Fruit fly (Drosophila melanogaster): ENCODE data around the gene bchs.

bchs gene

DNA sequence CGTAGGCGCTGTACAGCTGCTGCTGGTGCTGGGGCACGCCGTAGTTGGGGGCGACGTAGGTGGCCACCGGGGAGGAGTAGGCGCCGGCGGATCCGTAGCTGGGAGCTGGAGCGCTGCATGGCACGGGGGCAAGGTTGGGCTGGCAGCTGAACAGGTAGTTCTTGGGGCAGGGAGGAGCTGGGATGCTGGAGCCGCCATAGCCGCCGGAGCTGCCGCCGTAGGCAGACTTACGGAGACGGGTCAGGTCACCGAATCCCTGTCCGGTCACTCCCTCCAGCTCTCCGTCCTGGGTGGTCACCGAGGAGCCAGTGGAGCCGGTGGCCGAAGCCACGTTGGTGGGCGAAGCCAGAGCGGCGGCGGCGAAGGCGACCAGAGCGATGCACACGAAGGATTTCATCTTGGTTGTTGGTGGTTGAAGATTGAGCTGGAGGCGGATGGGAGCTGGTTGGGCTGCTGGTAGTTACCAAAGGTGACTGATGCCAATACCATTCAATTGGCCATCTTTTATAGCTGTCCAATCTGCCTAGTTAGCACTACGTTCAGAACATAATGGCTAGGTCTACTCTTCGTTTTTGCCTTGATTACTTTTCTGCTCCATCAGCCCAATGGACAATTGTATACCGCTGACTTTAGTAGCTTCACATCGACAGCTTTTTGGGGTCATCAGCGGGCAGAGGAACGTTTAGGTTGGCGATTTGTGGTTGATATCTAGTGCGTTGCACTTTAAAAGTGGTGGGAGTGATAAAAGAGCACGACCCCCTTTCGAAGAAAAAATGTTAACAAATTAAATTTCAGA, 53.1 kb downstream of the bchs start, which contains the start of gene Vm26Aa:
Gene Vm26Aa (minus strand): TSS at position 478 of the 796 bp plus-strand sequence.
- TF ChIP-seq Meics (GFP tag; optimal IDR thresholded peaks at IDR 0.05) = no peak
- TF ChIP-seq wdn (GFP tag; IDR thresholded peaks at IDR 0.05) = no peak
- TF ChIP-seq CG6689 (GFP tag; IDR thresholded peaks at IDR 0.05) = 0 out of 2 replicates have a peak, but pooled peaks have one; percentile 9
- TF ChIP-seq CG9932 (GFP tag; IDR thresholded peaks at IDR 0.05) = no peak
- TF ChIP-seq CG11723 (GFP tag; optimal IDR thresholded peaks at IDR 0.05) = no peak
- 0 out of 2 replicates have a peak, but pooled peaks have one; percentile 13 for TF ChIP-seq Gsc (GFP tag; IDR thresholded peaks at IDR 0.05)
- no peak for TF ChIP-seq H2.0 (GFP tag; IDR thresholded peaks at IDR 0.05)
- TF ChIP-seq CG7357 (GFP tag; IDR thresholded peaks at IDR 0.05) = no peak
- TF ChIP-seq CG11093 (GFP tag; IDR thresholded peaks at IDR 0.05) = 0 out of 3 replicates have a peak, but pooled peaks have one; percentile 53
- no peak for TF ChIP-seq HLH3B (GFP tag; IDR thresholded peaks at IDR 0.05)
- no peak for TF ChIP-seq CG30403 (GFP tag; optimal IDR thresholded peaks at IDR 0.05)
- no peak for TF ChIP-seq pzg (GFP tag; optimal IDR thresholded peaks at IDR 0.05)
- TF ChIP-seq ro (GFP tag; IDR thresholded peaks at IDR 0.05) = no peak
- no peak for TF ChIP-seq aop (GFP tag; IDR thresholded peaks at IDR 0.05)
- peak; percentile 32 for TF ChIP-seq sens (GFP tag)
- no peak for TF ChIP-seq chinmo (GFP tag; IDR thresholded peaks at IDR 0.05; ENCODE audit: partially characterized antibody)
- no peak for TF ChIP-seq Xbp1 (GFP tag; optimal IDR thresholded peaks at IDR 0.05)
- no peak for TF ChIP-seq CG1603 (tag; optimal IDR thresholded peaks at IDR 0.05)
- TF ChIP-seq Hr39 (optimal IDR thresholded peaks at IDR 0.05) = peak; percentile 43
- TF ChIP-seq CG6254 (GFP tag; optimal IDR thresholded peaks at IDR 0.05) = no peak
- no peak for TF ChIP-seq gem (tag; optimal IDR thresholded peaks at IDR 0.05)
- TF ChIP-seq Rfx (GFP tag; IDR thresholded peaks at IDR 0.05) = no peak
- TF ChIP-seq Oli (tag; optimal IDR thresholded peaks at IDR 0.05) = no peak
- TF ChIP-seq abd-A (tag; optimal IDR thresholded peaks at IDR 0.05) = no peak
- TF ChIP-seq MBD-R2 (GFP tag; IDR thresholded peaks at IDR 0.05) = no peak
- no peak for TF ChIP-seq YL-1 (GFP tag; optimal IDR thresholded peaks at IDR 0.05)
- no peak for TF ChIP-seq cas (GFP tag; IDR thresholded peaks at IDR 0.05)
- TF ChIP-seq CG8944 (GFP tag; optimal IDR thresholded peaks at IDR 0.05) = no peak
- no peak for TF ChIP-seq CG15073 (GFP tag; optimal IDR thresholded peaks at IDR 0.05)
- TF ChIP-seq ssp (GFP tag; IDR thresholded peaks at IDR 0.05) = peak; percentile 15; the same call in 1 of the 2 replicates
- no peak for TF ChIP-seq CG10431 (GFP tag; optimal IDR thresholded peaks at IDR 0.05)
- no peak for TF ChIP-seq pho (GFP tag; optimal IDR thresholded peaks at IDR 0.05)
- TF ChIP-seq Mad (GFP tag; optimal IDR thresholded peaks at IDR 0.05) = no peak
- TF ChIP-seq Med (GFP tag) = peak; percentile 61
- no peak for TF ChIP-seq lilli (GFP tag; optimal IDR thresholded peaks at IDR 0.05)
- no peak for TF ChIP-seq CG10209 (GFP tag; optimal IDR thresholded peaks at IDR 0.05)
- no peak for TF ChIP-seq CG2889 (GFP tag; IDR thresholded peaks at IDR 0.05)

dm6 chr2L:5961169-5961918, 54.4 kb downstream of the bchs start:
- TF ChIP-seq CG10654 (GFP tag; optimal IDR thresholded peaks at IDR 0.05) = no peak
- 0 out of 3 replicates have a peak, but pooled peaks have one; percentile 7 for TF ChIP-seq z (GFP tag; IDR thresholded peaks at IDR 0.05)
- TF ChIP-seq pzg (GFP tag; optimal IDR thresholded peaks at IDR 0.05) = no peak
- TF ChIP-seq Med (GFP tag) = peak; percentile 13
- peak; percentile 30; the same call in 1 of the 2 replicates for TF ChIP-seq bbx (GFP tag; IDR thresholded peaks at IDR 0.05; ENCODE audit: partially characterized antibody)
- TF ChIP-seq ttk (GFP tag; IDR thresholded peaks at IDR 0.05) = no peak
- TF ChIP-seq chinmo (GFP tag; IDR thresholded peaks at IDR 0.05; ENCODE audit: partially characterized antibody) = no peak
- no peak for TF ChIP-seq tgo (GFP tag; IDR thresholded peaks at IDR 0.05)
- TF ChIP-seq prd (optimal IDR thresholded peaks at IDR 0.05) = no peak
- 0 out of 3 replicates have a peak, but pooled peaks have one; percentile 9 for TF ChIP-seq prd (GFP tag; IDR thresholded peaks at IDR 0.05)
- no peak for TF ChIP-seq CG2712 (tag; optimal IDR thresholded peaks at IDR 0.05)
- TF ChIP-seq ap (GFP tag; IDR thresholded peaks at IDR 0.05) = peak; percentile 3; the same call in 1 of the 2 replicates
- no peak for TF ChIP-seq CG13287 (GFP tag; IDR thresholded peaks at IDR 0.05; ENCODE audit: partially characterized antibody)
- no peak for TF ChIP-seq esg (GFP tag; conservative IDR thresholded peaks at IDR 0.05)
- peak; percentile 72 for TF ChIP-seq twi (tag; optimal IDR thresholded peaks at IDR 0.05)
- TF ChIP-seq Pdp1 (GFP tag; optimal IDR thresholded peaks at IDR 0.05) = peak in 1 of 2 experiments; percentile 57
